Worm (Caenorhabditis elegans) whole organism, L1 larva: ENCODE data around the gene txt-10.

Experiments used
- aha-1 ChIP-seq: fragments of 150-350 bp; optimal IDR thresholded peaks from 2 replicates; lab custom pipeline; 2014; ENCODE audit warnings: missing biosample characterization, missing genetic modification characterization
- alr-1 ChIP-seq: fragments of 200-800 bp; sonication (Bioruptor generic); optimal IDR thresholded peaks from 2 replicates; lab custom pipeline; 2018; ENCODE audit warnings: borderline replicate concordance, mild to moderate bottlenecking, missing genetic modification characterization, missing compliant biosample characterization
- blmp-1 ChIP-seq: fragments of 150-350 bp; optimal IDR thresholded peaks from 2 replicates; lab custom pipeline; 2014; ENCODE audit warnings: missing biosample characterization, missing genetic modification characterization
- ceh-82 ChIP-seq, 3 experiments: fragments of 150-350 bp in 1 of 3; sonication (generic microtip) in 2 of 3; optimal IDR thresholded peaks; 2 replicates each; lab custom pipeline; 2014 to 2017; ENCODE audit warnings: missing biosample characterization in 3 of 3, missing genetic modification characterization in 3 of 3
- ceh-88 ChIP-seq: fragments of 200-800 bp; sonication (Bioruptor generic); IDR thresholded peaks from 2 replicates; pipeline ENCODE4 v1.3.6; 2022; ENCODE audit warnings: missing genetic modification characterization, missing compliant biosample characterization
- ces-1 ChIP-seq: fragments of 150-350 bp; optimal IDR thresholded peaks from 2 replicates; lab custom pipeline; 2014; ENCODE audit warnings: missing biosample characterization, missing genetic modification reagents, missing genetic modification characterization
- efl-1 ChIP-seq, 4 experiments: fragments of 150-350 bp; optimal IDR thresholded peaks in 3 of 4; peaks in 1 of 4; 1 replicate in 1 of 4; 2 replicates in 3 of 4; lab custom pipeline; 2014; ENCODE audit warnings: missing biosample characterization in 2 of 4, missing genetic modification characterization in 2 of 4, missing genetic modification reagents in 2 of 4
- elt-2 ChIP-seq: sonication (generic microtip); optimal IDR thresholded peaks from 2 replicates; lab custom pipeline; 2016; ENCODE audit warnings: missing genetic modification characterization, mild to moderate bottlenecking, inconsistent platforms, missing compliant biosample characterization, missing genetic modification reagents
- elt-3 ChIP-seq, 6 experiments: fragments of 150-350 bp in 1 of 6; sonication (generic microtip); optimal IDR thresholded peaks; 2 replicates each; lab custom pipeline; 2017 to 2018; ENCODE audit warnings: missing biosample characterization in 6 of 6, missing genetic modification characterization in 6 of 6, inconsistent platforms in 1 of 6
- ets-5 ChIP-seq: fragments of 200-800 bp; sonication (Bioruptor generic); IDR thresholded peaks from 2 replicates; pipeline ENCODE4 v1.3.6; 2022; ENCODE audit warnings: missing genetic modification characterization, missing compliant biosample characterization
- fkh-10 ChIP-seq: sonication (generic microtip); optimal IDR thresholded peaks from 2 replicates; lab custom pipeline; 2017; ENCODE audit warnings: missing biosample characterization, missing genetic modification reagents, missing genetic modification characterization
- fos-1 ChIP-seq: fragments of 150-350 bp; optimal IDR thresholded peaks from 2 replicates; lab custom pipeline; 2014; ENCODE audit warnings: missing biosample characterization, missing genetic modification characterization
- hlh-4 ChIP-seq: sonication (generic microtip); optimal IDR thresholded peaks from 2 replicates; lab custom pipeline; 2016; ENCODE audit warnings: mild to moderate bottlenecking, missing genetic modification characterization, missing compliant biosample characterization
- isw-1 ChIP-seq: fragments of 200-800 bp; sonication (Bioruptor generic); IDR thresholded peaks from 2 replicates; pipeline ENCODE4 v1.3.6; 2022; ENCODE audit warnings: missing genetic modification characterization, missing compliant biosample characterization
- lin-14 ChIP-seq: fragments of 200-800 bp; sonication (Bioruptor generic); optimal IDR thresholded peaks from 2 replicates; lab custom pipeline; 2018; ENCODE audit warnings: mild to moderate bottlenecking, missing genetic modification characterization, moderate library complexity, missing compliant biosample characterization
- lin-15B ChIP-seq: fragments of 150-350 bp; sonication (generic microtip); optimal IDR thresholded peaks from 3 replicates; lab custom pipeline; 2014; ENCODE audit warnings: missing biosample characterization, missing genetic modification characterization
- lin-35 ChIP-seq, 2 experiments: fragments of 150-350 bp; optimal IDR thresholded peaks; 2 replicates each; lab custom pipeline; 2014; ENCODE audit warnings: missing biosample characterization in 2 of 2, missing genetic modification characterization in 2 of 2, missing genetic modification reagents in 2 of 2
- mdl-1 ChIP-seq, 2 experiments: fragments of 150-350 bp; optimal IDR thresholded peaks; 2 replicates each; lab custom pipeline; 2014 to 2017; ENCODE audit warnings: missing biosample characterization in 2 of 2, missing genetic modification characterization in 2 of 2, inconsistent platforms in 1 of 2
- mep-1 ChIP-seq: fragments of 150-350 bp; optimal IDR thresholded peaks from 2 replicates; lab custom pipeline; 2014; ENCODE audit warnings: missing biosample characterization, missing genetic modification characterization
- nhr-20 ChIP-seq: sonication (generic microtip); optimal IDR thresholded peaks from 2 replicates; lab custom pipeline; 2016; ENCODE audit warnings: mild to moderate bottlenecking, missing genetic modification characterization, missing compliant biosample characterization
- nhr-237 ChIP-seq: fragments of 150-350 bp; optimal IDR thresholded peaks from 2 replicates; lab custom pipeline; 2014; ENCODE audit warnings: missing biosample characterization, missing genetic modification characterization
- nhr-71 ChIP-seq: sonication (generic microtip); optimal IDR thresholded peaks from 2 replicates; lab custom pipeline; 2016; ENCODE audit warnings: mild to moderate bottlenecking, missing genetic modification characterization, moderate library complexity, missing compliant biosample characterization
- nhr-77 ChIP-seq: fragments of 150-350 bp; optimal IDR thresholded peaks from 2 replicates; lab custom pipeline; 2014; ENCODE audit warnings: missing biosample characterization, missing genetic modification characterization
- nhr-90 ChIP-seq: sonication (generic microtip); optimal IDR thresholded peaks from 2 replicates; lab custom pipeline; 2016; ENCODE audit warnings: mild to moderate bottlenecking, missing genetic modification characterization, missing compliant biosample characterization; ENCODE audit not compliant: poor library complexity
- pag-3 ChIP-seq: sonication (generic microtip); optimal IDR thresholded peaks from 2 replicates; lab custom pipeline; 2017; ENCODE audit warnings: missing genetic modification characterization, mild to moderate bottlenecking, missing compliant biosample characterization, antibody characterized with exemption, borderline replicate concordance; ENCODE audit not compliant: insufficient read depth
- rnt-1 ChIP-seq: sonication (generic microtip); optimal IDR thresholded peaks from 2 replicates; lab custom pipeline; 2016; ENCODE audit warnings: mild to moderate bottlenecking, missing genetic modification characterization, moderate library complexity, missing compliant biosample characterization
- skn-1 ChIP-seq: fragments of 150-350 bp; optimal IDR thresholded peaks from 2 replicates; lab custom pipeline; 2014; ENCODE audit warnings: missing biosample characterization, missing genetic modification characterization
- snpc-4 ChIP-seq: fragments of 150-350 bp; optimal IDR thresholded peaks from 2 replicates; lab custom pipeline; 2014; ENCODE audit warnings: missing biosample characterization, missing genetic modification characterization
- sox-4 ChIP-seq: sonication (generic microtip); optimal IDR thresholded peaks from 2 replicates; lab custom pipeline; 2016; ENCODE audit warnings: missing genetic modification characterization, missing compliant biosample characterization
- sptf-1 ChIP-seq: fragments of 150-350 bp; optimal IDR thresholded peaks from 2 replicates; lab custom pipeline; 2014; ENCODE audit warnings: missing biosample characterization, missing genetic modification characterization
- swsn-7 ChIP-seq: sonication (generic microtip); optimal IDR thresholded peaks from 2 replicates; lab custom pipeline; 2016; ENCODE audit warnings: missing genetic modification characterization, missing compliant biosample characterization
- unc-62 ChIP-seq: fragments of 150-350 bp; optimal IDR thresholded peaks from 2 replicates; lab custom pipeline; 2014; ENCODE audit warnings: missing biosample characterization, missing genetic modification reagents, missing genetic modification characterization
- xbp-1 ChIP-seq: sonication (generic microtip); optimal IDR thresholded peaks from 2 replicates; lab custom pipeline; 2016; ENCODE audit warnings: missing genetic modification characterization, missing compliant biosample characterization
- zag-1 ChIP-seq: fragments of 150-350 bp; optimal IDR thresholded peaks from 2 replicates; lab custom pipeline; 2014; ENCODE audit warnings: missing biosample characterization, missing genetic modification characterization
- zip-4 ChIP-seq: fragments of 200-800 bp; sonication (Bioruptor generic); optimal IDR thresholded peaks from 2 replicates; lab custom pipeline; 2018; ENCODE audit warnings: mild to moderate bottlenecking, missing genetic modification characterization, moderate library complexity, missing compliant biosample characterization

The txt-10 gene

ce11 chrV:10508855-10509254, 23.8 kb downstream of the txt-10 start, which contains the start of gene C35A5.6:
Gene C35A5.6 (plus strand): TSS chrV:10509137.
- no peak for TF ChIP-seq nhr-90
- peak; percentile 30 for TF ChIP-seq lin-14 (GFP tag; lab: Kevin White, UChicago)
- TF ChIP-seq ces-1, result no peak
- peak; percentile 22 for TF ChIP-seq rnt-1 (tag; lab: Kevin White, UChicago)
- TF ChIP-seq nhr-20 (tag; lab: Kevin White, UChicago), result peak; percentile 5
- peak; percentile 30 for TF ChIP-seq blmp-1 (tag; lab: Kevin White, UChicago)
- TF ChIP-seq nhr-71 (tag; lab: Kevin White, UChicago), result peak; percentile 20
- no peak for TF ChIP-seq elt-3 (tag; optimal IDR thresholded peaks at IDR 0.05; lab: Kevin White, UChicago)
- peak; percentile 4 for TF ChIP-seq skn-1 (tag; lab: Kevin White, UChicago)

ce11 chrV:10505553-10505952, 27.1 kb downstream of the txt-10 start, which contains the start of gene C35A5.5:
Gene C35A5.5 (plus strand): TSS chrV:10505853.
- no peak for TF ChIP-seq zip-4 (GFP tag; lab: Kevin White, UChicago)
- TF ChIP-seq efl-1 (optimal IDR thresholded peaks at IDR 0.05; lab: Kevin White, UChicago), result no peak
- no peak for TF ChIP-seq efl-1 (GFP tag; optimal IDR thresholded peaks at IDR 0.05 in 1 of 2; lab: Kevin White, UChicago)
- TF ChIP-seq mdl-1 (tag; optimal IDR thresholded peaks at IDR 0.05; lab: Kevin White, UChicago), result no peak
- TF ChIP-seq nhr-20 (tag; lab: Kevin White, UChicago), result no peak
- no peak for TF ChIP-seq nhr-77 (tag; lab: Kevin White, UChicago)
- no peak for TF ChIP-seq nhr-237 (tag; lab: Kevin White, UChicago)
- no peak for TF ChIP-seq elt-2 (tag; lab: Kevin White, UChicago)
- TF ChIP-seq zag-1 (tag; lab: Kevin White, UChicago), result no peak
- TF ChIP-seq hlh-4 (tag; lab: Kevin White, UChicago), result no peak
- no peak for TF ChIP-seq sox-4 (tag; lab: Kevin White, UChicago)
- no peak for TF ChIP-seq alr-1
- no peak for TF ChIP-seq fos-1 (tag; lab: Kevin White, UChicago)
- no peak for TF ChIP-seq skn-1 (tag; lab: Kevin White, UChicago)
- TF ChIP-seq lin-35 (GFP tag; optimal IDR thresholded peaks at IDR 0.05; lab: Kevin White, UChicago), result no peak

ce11 chrV:10503893-10504292, 28.7 kb downstream of the txt-10 start, which contains the start of gene C35A5.10:
Gene C35A5.10 (plus strand): TSS chrV:10504193.
- TF ChIP-seq isw-1 (GFP tag; lab: Robert Waterston, UW), result no peak
- TF ChIP-seq sptf-1 (tag; lab: Kevin White, UChicago), result no peak
- TF ChIP-seq unc-62 (GFP tag; lab: Kevin White, UChicago), result no peak
- no peak for TF ChIP-seq lin-35 (GFP tag; optimal IDR thresholded peaks at IDR 0.05; lab: Kevin White, UChicago)
- TF ChIP-seq lin-15B, result no peak
- no peak for TF ChIP-seq pag-3 (tag; lab: Kevin White, UChicago)
- TF ChIP-seq fkh-10 (GFP tag; lab: Kevin White, UChicago), result no peak
- TF ChIP-seq xbp-1 (tag; lab: Kevin White, UChicago), result no peak
- TF ChIP-seq zag-1 (tag; lab: Kevin White, UChicago), result no peak
- TF ChIP-seq snpc-4, result no peak
- no peak for TF ChIP-seq swsn-7 (tag; lab: Kevin White, UChicago)
- TF ChIP-seq mep-1, result no peak

- peak; percentile 66 for TF ChIP-seq blmp-1 (tag; lab: Kevin White, UChicago)
- TF ChIP-seq lin-14 (GFP tag; lab: Kevin White, UChicago), result no peak
These were observed 29.6 kb downstream of the txt-10 start, which contains the start of gene C35A5.11 for ce11 chrV:10503011-10503410. Gene C35A5.11 (minus strand): TSS chrV:10503111.

ce11 chrV:10501295-10501694, 31.3 kb downstream of the txt-10 start, which contains the start of gene C35A5.3:
Gene C35A5.3 (minus strand): TSS chrV:10501395.
- no peak for TF ChIP-seq ets-5 (GFP tag; lab: Robert Waterston, UW)
- no peak for TF ChIP-seq ces-1
- no peak for TF ChIP-seq mdl-1 (tag; optimal IDR thresholded peaks at IDR 0.05; lab: Kevin White, UChicago)
- TF ChIP-seq ceh-88 (GFP tag; lab: Robert Waterston, UW), result no peak
- TF ChIP-seq ceh-82 (tag; optimal IDR thresholded peaks at IDR 0.05; lab: Kevin White, UChicago), result no peak
- no peak for TF ChIP-seq elt-2 (tag; lab: Kevin White, UChicago)
- TF ChIP-seq fos-1 (tag; lab: Kevin White, UChicago), result no peak
- TF ChIP-seq aha-1 (tag; lab: Kevin White, UChicago), result no peak
- no peak for TF ChIP-seq lin-15B
- TF ChIP-seq, all 84 proteins: peak for 0
